Fruit fly (Drosophila melanogaster): ENCODE measurements around the gene CG42249.

dm6 chrX:11147553-11148067, 51.5 kb downstream of the CG42249 start:
- TF ChIP-seq dm (GFP tag; optimal IDR thresholded peaks at IDR 0.05) (peak; percentile 68), crc (GFP tag; optimal IDR thresholded peaks at IDR 0.05) (no peak), ab (GFP tag; optimal IDR thresholded peaks at IDR 0.05) (no peak), Xbp1 (GFP tag; optimal IDR thresholded peaks at IDR 0.05) (no peak), CG6791 (GFP tag; IDR thresholded peaks at IDR 0.05; ENCODE audit: partially characterized antibody) (no peak), Nf-YA (GFP tag; IDR thresholded peaks at IDR 0.05) (no peak), Dll (GFP tag; IDR thresholded peaks at IDR 0.05; ENCODE audit: partially characterized antibody) (no peak), CG6272 (GFP tag; IDR thresholded peaks at IDR 0.05) (no peak), sd (tag; optimal IDR thresholded peaks at IDR 0.05) (no peak), vvl (GFP tag; IDR thresholded peaks at IDR 0.05) (no peak), CG13894 (tag; optimal IDR thresholded peaks at IDR 0.05) (no peak), tio (GFP tag; optimal IDR thresholded peaks at IDR 0.05) (no peak), CG13123 (GFP tag; optimal IDR thresholded peaks at IDR 0.05) (no peak), H2.0 (GFP tag; IDR thresholded peaks at IDR 0.05) (no peak)

All from whole organism, embryonic.